Worm (Caenorhabditis elegans): ENCODE data around the gene srh-30.

- no peak for TF ChIP-seq pros-1 (tag; optimal IDR thresholded peaks at IDR 0.05)
- no peak for TF ChIP-seq ceh-34 (tag; optimal IDR thresholded peaks at IDR 0.05)
- no peak for TF ChIP-seq pax-1 (tag; optimal IDR thresholded peaks at IDR 0.05)
- TF ChIP-seq pha-2 (tag; optimal IDR thresholded peaks at IDR 0.05): no peak
- TF ChIP-seq dve-1 (tag; optimal IDR thresholded peaks at IDR 0.05): no peak
Measured at ce11 chrV:6778457-6778856, 6.9 kb upstream of the srh-30 start.

All from whole organism, late embryonic.